Worm (Caenorhabditis elegans): ENCODE measurements around the gene exos-1.

The exos-1 gene

ce11 chrIII:10994085-10994484, 14.8 kb upstream of the exos-1 start:
- TF ChIP-seq pros-1 (tag; optimal IDR thresholded peaks at IDR 0.05), result no peak
- TF ChIP-seq sox-4 (tag; optimal IDR thresholded peaks at IDR 0.05), result no peak
- TF ChIP-seq C08G9.2 (tag; optimal IDR thresholded peaks at IDR 0.05), result no peak
- no peak for TF ChIP-seq pha-4 (tag; optimal IDR thresholded peaks at IDR 0.05)
- TF ChIP-seq ref-2 (tag; optimal IDR thresholded peaks at IDR 0.05), result no peak
- TF ChIP-seq hlh-8 (tag; optimal IDR thresholded peaks at IDR 0.05), result no peak
- TF ChIP-seq sdc-2 (tag; optimal IDR thresholded peaks at IDR 0.05), result no peak
- no peak for TF ChIP-seq hlh-6 (tag; optimal IDR thresholded peaks at IDR 0.05)
- no peak for TF ChIP-seq K02D7.2 (tag; optimal IDR thresholded peaks at IDR 0.05)
- no peak for TF ChIP-seq madf-2 (tag; optimal IDR thresholded peaks at IDR 0.05)
- no peak for TF ChIP-seq che-1 (tag; optimal IDR thresholded peaks at IDR 0.05)
- TF ChIP-seq sox-2 (GFP tag; IDR thresholded peaks at IDR 0.05), result no peak
- no peak for TF ChIP-seq ceh-6 (GFP tag; optimal IDR thresholded peaks at IDR 0.05)
- TF ChIP-seq eyg-1 (tag; optimal IDR thresholded peaks at IDR 0.05), result no peak
- no peak for TF ChIP-seq pax-1 (tag; optimal IDR thresholded peaks at IDR 0.05)
- no peak for TF ChIP-seq unc-3 (GFP tag; conservative IDR thresholded peaks at IDR 0.05)
- TF ChIP-seq unc-3 (tag; optimal IDR thresholded peaks at IDR 0.05), result no peak

- no peak for TF ChIP-seq dmd-4 (tag; optimal IDR thresholded peaks at IDR 0.05; ENCODE audit: borderline replicate concordance)
- TF ChIP-seq elt-2 (tag; optimal IDR thresholded peaks at IDR 0.05), result no peak
- no peak for TF ChIP-seq K09A11.1 (tag; optimal IDR thresholded peaks at IDR 0.05; ENCODE audit: insufficient read depth)
- no peak for TF ChIP-seq nfya-1 (tag; optimal IDR thresholded peaks at IDR 0.05)
- TF ChIP-seq tbx-7 (tag; optimal IDR thresholded peaks at IDR 0.05), result no peak
- no peak for TF ChIP-seq ceh-14 (tag; optimal IDR thresholded peaks at IDR 0.05)
- no peak for TF ChIP-seq sdc-2 (tag; optimal IDR thresholded peaks at IDR 0.05)
- no peak for TF ChIP-seq pat-9 (tag; optimal IDR thresholded peaks at IDR 0.05)
- no peak for TF ChIP-seq ztf-16 (tag; optimal IDR thresholded peaks at IDR 0.05)
- no peak for TF ChIP-seq T23F11.4 (GFP tag; optimal IDR thresholded peaks at IDR 0.05)
- TF ChIP-seq zip-5 (tag; optimal IDR thresholded peaks at IDR 0.05), result no peak
- TF ChIP-seq fkh-6 (tag; optimal IDR thresholded peaks at IDR 0.05), result no peak
- no peak for TF ChIP-seq hlh-15 (tag; optimal IDR thresholded peaks at IDR 0.05)
- TF ChIP-seq pros-1 (tag; optimal IDR thresholded peaks at IDR 0.05), result no peak
- no peak for TF ChIP-seq unc-86 (tag; optimal IDR thresholded peaks at IDR 0.05)
Observed at ce11 chrIII:10995156-10995555, 13.7 kb upstream of the exos-1 start, which contains the start of gene dmsr-5. Gene dmsr-5, minus strand, starts transcription at chrIII:10995256.

ce11 chrIII:11002808-11003207, 6.0 kb upstream of the exos-1 start:
- no peak for TF ChIP-seq hlh-15 (tag; optimal IDR thresholded peaks at IDR 0.05)
- TF ChIP-seq ceh-48 (tag; optimal IDR thresholded peaks at IDR 0.05), result no peak
- no peak for TF ChIP-seq madf-2 (tag; optimal IDR thresholded peaks at IDR 0.05)
- no peak for TF ChIP-seq nfya-1 (tag; optimal IDR thresholded peaks at IDR 0.05)
- no peak for TF ChIP-seq ets-4 (tag; optimal IDR thresholded peaks at IDR 0.05)
- no peak for TF ChIP-seq sox-2 (GFP tag; IDR thresholded peaks at IDR 0.05)
- TF ChIP-seq che-1 (tag; optimal IDR thresholded peaks at IDR 0.05), result no peak
- TF ChIP-seq unc-3 (GFP tag; conservative IDR thresholded peaks at IDR 0.05), result no peak
- no peak for TF ChIP-seq unc-3 (tag; optimal IDR thresholded peaks at IDR 0.05)
- no peak for TF ChIP-seq mec-3 (tag; optimal IDR thresholded peaks at IDR 0.05; ENCODE audit: borderline replicate concordance)
- TF ChIP-seq pha-4 (tag; optimal IDR thresholded peaks at IDR 0.05), result no peak
- TF ChIP-seq tbx-2 (tag; optimal IDR thresholded peaks at IDR 0.05), result no peak
- TF ChIP-seq ceh-31 (tag; optimal IDR thresholded peaks at IDR 0.05), result no peak
- TF ChIP-seq zip-5 (tag; optimal IDR thresholded peaks at IDR 0.05), result no peak
- no peak for TF ChIP-seq ztf-16 (tag; optimal IDR thresholded peaks at IDR 0.05)
- TF ChIP-seq hlh-13 (GFP tag; optimal IDR thresholded peaks at IDR 0.05), result no peak
- no peak for TF ChIP-seq ceh-14 (tag; optimal IDR thresholded peaks at IDR 0.05)
- TF ChIP-seq pag-3 (tag; optimal IDR thresholded peaks at IDR 0.05; ENCODE audit: borderline replicate concordance), result no peak
- TF ChIP-seq C38D4.7 (GFP tag; optimal IDR thresholded peaks at IDR 0.05), result no peak
